Fruit fly (Drosophila melanogaster) whole organism, embryonic: ENCODE measurements around the gene CG32811.
A peak's percentile ranks its signal among the peaks of the same experiment; 100 is the strongest.

Source experiments
- Abd-B ChIP-seq: fragments of 200-800 bp; sonication (Bioruptor generic); optimal IDR thresholded peaks from 2 replicates; lab custom pipeline; 2018; ENCODE audit warnings: missing biosample characterization, mild to moderate bottlenecking, missing genetic modification characterization, moderate library complexity
- CG10147 ChIP-seq: fragments of 200-800 bp; sonication (Bioruptor generic); optimal IDR thresholded peaks from 2 replicates; lab custom pipeline; 2019; ENCODE audit warnings: missing biosample characterization, mild to moderate bottlenecking, missing genetic modification characterization, moderate library complexity
- CG10274 ChIP-seq: fragments of 200-800 bp; sonication (Bioruptor generic); optimal IDR thresholded peaks from 3 replicates; lab custom pipeline; 2017; ENCODE audit warnings: missing biosample characterization, mild to moderate bottlenecking, missing genetic modification characterization
- CG10979 ChIP-seq: fragments of 200-800 bp; sonication (Bioruptor generic); optimal IDR thresholded peaks from 2 replicates; lab custom pipeline; 2018; ENCODE audit warnings: missing biosample characterization, mild to moderate bottlenecking, missing genetic modification characterization, moderate library complexity
- CG11456 ChIP-seq: fragments of 200-800 bp; sonication (Bioruptor generic); IDR thresholded peaks from 3 replicates; pipeline ENCODE4 v1.3.6; 2022; ENCODE audit warnings: missing biosample characterization, missing genetic modification characterization
- CG11696 ChIP-seq: fragments of 200-800 bp; sonication (Bioruptor generic); IDR thresholded peaks from 2 replicates; pipeline ENCODE4 v1.3.6; 2022; ENCODE audit warnings: missing biosample characterization, missing genetic modification characterization
- CG12071 ChIP-seq: fragments of 200-800 bp; sonication (Bioruptor generic); optimal IDR thresholded peaks from 3 replicates; lab custom pipeline; 2018; ENCODE audit warnings: missing biosample characterization, mild to moderate bottlenecking, missing genetic modification characterization
- CG13287 ChIP-seq: fragments of 200-800 bp; sonication (Bioruptor generic); IDR thresholded peaks from 2 replicates; pipeline ENCODE4 v1.3.6; 2022; ENCODE audit warnings: missing biosample characterization, missing genetic modification characterization; ENCODE audit not compliant: partially characterized antibody
- CG13894 ChIP-seq: fragments of 200-800 bp; sonication (Bioruptor generic); optimal IDR thresholded peaks from 3 replicates; lab custom pipeline; 2018; ENCODE audit warnings: missing biosample characterization, mild to moderate bottlenecking, missing genetic modification characterization, moderate library complexity
- CG14014 ChIP-seq: fragments of 200-800 bp; sonication (Bioruptor generic); IDR thresholded peaks from 2 replicates; pipeline ENCODE4 v1.3.6; 2022; ENCODE audit warnings: missing biosample characterization, missing genetic modification characterization
- CG14441 ChIP-seq: fragments of 200-800 bp; sonication (Bioruptor generic); IDR thresholded peaks from 2 replicates; pipeline ENCODE4 v1.3.6; 2022; ENCODE audit warnings: missing biosample characterization, missing genetic modification characterization
- CG16813 ChIP-seq: fragments of 200-800 bp; sonication (Bioruptor generic); IDR thresholded peaks from 3 replicates; pipeline ENCODE4 v1.3.6; 2022; ENCODE audit warnings: missing biosample characterization, missing genetic modification characterization; ENCODE audit not compliant: partially characterized antibody
- CG18599 ChIP-seq: fragments of 200-800 bp; sonication (Bioruptor generic); optimal IDR thresholded peaks from 3 replicates; lab custom pipeline; 2017; ENCODE audit warnings: missing biosample characterization, missing genetic modification characterization, mild to moderate bottlenecking, moderate library complexity, missing genetic modification reagents
- CG30403 ChIP-seq: fragments of 200-800 bp; sonication (Bioruptor generic); optimal IDR thresholded peaks from 3 replicates; lab custom pipeline; 2016; ENCODE audit warnings: missing biosample characterization, missing genetic modification characterization
- CG3281 ChIP-seq: fragments of 200-800 bp; sonication (Bioruptor generic); optimal IDR thresholded peaks from 3 replicates; lab custom pipeline; 2017; ENCODE audit warnings: missing biosample characterization, mild to moderate bottlenecking, missing genetic modification characterization
- CG5180 ChIP-seq: fragments of 200-800 bp; sonication (Bioruptor generic); optimal IDR thresholded peaks from 3 replicates; lab custom pipeline; 2017; ENCODE audit warnings: missing biosample characterization, missing genetic modification characterization, mild to moderate bottlenecking, moderate library complexity, missing genetic modification reagents
- CG7271 ChIP-seq: fragments of 200-800 bp; sonication (Bioruptor generic); optimal IDR thresholded peaks from 2 replicates; lab custom pipeline; 2018; ENCODE audit warnings: missing biosample characterization, mild to moderate bottlenecking, missing genetic modification characterization, moderate library complexity
- CG8478 ChIP-seq: fragments of >200 bp; optimal IDR thresholded peaks from 2 replicates; lab custom pipeline; 2018
- CG8924 ChIP-seq: fragments of 200-800 bp; optimal IDR thresholded peaks from 3 replicates; lab custom pipeline; 2019; ENCODE audit warnings: missing biosample characterization, mild to moderate bottlenecking, missing genetic modification characterization, moderate library complexity
- CG8944 ChIP-seq: fragments of 200-800 bp; sonication (Bioruptor generic); optimal IDR thresholded peaks from 3 replicates; lab custom pipeline; 2016; ENCODE audit warnings: missing biosample characterization, missing genetic modification characterization
- Chrac-16 ChIP-seq: fragments of 200-800 bp; sonication (Bioruptor generic); optimal IDR thresholded peaks from 3 replicates; lab custom pipeline; 2016; ENCODE audit warnings: missing biosample characterization, missing genetic modification characterization
- D19B ChIP-seq: fragments of 200-800 bp; sonication (Bioruptor generic); optimal IDR thresholded peaks from 2 replicates; lab custom pipeline; 2017; ENCODE audit warnings: missing biosample characterization, mild to moderate bottlenecking, missing genetic modification characterization
- Dad ChIP-seq: fragments of 200-800 bp; sonication (Bioruptor generic); optimal IDR thresholded peaks from 3 replicates; lab custom pipeline; 2016; ENCODE audit warnings: missing biosample characterization, missing genetic modification characterization
- Fer1 ChIP-seq: fragments of 200-800 bp; sonication (Bioruptor generic); optimal IDR thresholded peaks from 2 replicates; lab custom pipeline; 2017; ENCODE audit warnings: missing biosample characterization, mild to moderate bottlenecking, missing genetic modification characterization
- HLHmδ ChIP-seq: fragments of 200-800 bp; sonication (Bioruptor generic); optimal IDR thresholded peaks from 2 replicates; lab custom pipeline; 2018; ENCODE audit warnings: missing biosample characterization, mild to moderate bottlenecking, missing genetic modification characterization, moderate library complexity
- HmgD ChIP-seq: fragments of 200-800 bp; sonication (Bioruptor generic); optimal IDR thresholded peaks from 3 replicates; lab custom pipeline; 2016; ENCODE audit warnings: missing biosample characterization, missing genetic modification characterization
- Hmx ChIP-seq: fragments of 200-800 bp; sonication (Bioruptor generic); optimal IDR thresholded peaks from 2 replicates; lab custom pipeline; 2016; ENCODE audit warnings: missing biosample characterization, missing genetic modification characterization
- Hr39 ChIP-seq: fragments of >200 bp; optimal IDR thresholded peaks from 2 replicates; lab custom pipeline; 2017
- Lhr ChIP-seq: fragments of 200-800 bp; sonication (Bioruptor generic); optimal IDR thresholded peaks from 3 replicates; lab custom pipeline; 2017; ENCODE audit warnings: mild to moderate bottlenecking, missing biosample characterization, missing genetic modification reagents, missing genetic modification characterization
- Poxn ChIP-seq: fragments of 200-800 bp; sonication (Bioruptor generic); IDR thresholded peaks from 2 replicates; pipeline ENCODE4 v1.3.6; 2022; ENCODE audit warnings: missing biosample characterization, missing genetic modification characterization
- Ravus ChIP-seq: fragments of 200-800 bp; sonication (Bioruptor generic); IDR thresholded peaks from 2 replicates; pipeline ENCODE4 v1.3.6; 2022; ENCODE audit warnings: missing biosample characterization, missing genetic modification characterization
- Ssrp ChIP-seq: fragments of 200-800 bp; sonication (Bioruptor generic); optimal IDR thresholded peaks from 2 replicates; lab custom pipeline; 2018; ENCODE audit warnings: missing biosample characterization, mild to moderate bottlenecking, missing genetic modification characterization, moderate library complexity
- TFAM ChIP-seq: fragments of 200-800 bp; sonication (Bioruptor generic); optimal IDR thresholded peaks from 2 replicates; lab custom pipeline; 2017; ENCODE audit warnings: missing biosample characterization, missing genetic modification characterization, inconsistent platforms
- Taf1 ChIP-seq: fragments of 200-800 bp; sonication (Bioruptor generic); IDR thresholded peaks from 2 replicates; pipeline ENCODE4 v1.3.6; 2022; ENCODE audit warnings: missing biosample characterization, missing genetic modification characterization
- bsh ChIP-seq, 2 experiments: fragments of 200-800 bp; sonication (Bioruptor generic); optimal IDR thresholded peaks; 2 replicates each; lab custom pipeline; 2017 to 2018; ENCODE audit warnings: mild to moderate bottlenecking in 2 of 2, missing biosample characterization in 2 of 2, missing genetic modification characterization in 2 of 2, moderate library complexity in 1 of 2
- caup ChIP-seq: fragments of 200-800 bp; sonication (Bioruptor generic); optimal IDR thresholded peaks from 3 replicates; lab custom pipeline; 2017; ENCODE audit warnings: missing biosample characterization, mild to moderate bottlenecking, missing genetic modification characterization, moderate library complexity; ENCODE audit not compliant: severe bottlenecking
- danr ChIP-seq: fragments of 200-800 bp; sonication (Bioruptor generic); IDR thresholded peaks from 2 replicates; pipeline ENCODE4 v1.3.6; 2022; ENCODE audit warnings: missing biosample characterization, missing genetic modification characterization
- dm ChIP-seq: fragments of 200-800 bp; sonication (Bioruptor generic); optimal IDR thresholded peaks from 3 replicates; lab custom pipeline; 2016; ENCODE audit warnings: missing biosample characterization, missing genetic modification characterization
- dysf ChIP-seq: fragments of 200-800 bp; sonication (Bioruptor generic); IDR thresholded peaks from 3 replicates; pipeline ENCODE4 v1.3.6; 2022; ENCODE audit warnings: missing biosample characterization, missing genetic modification characterization
- exex ChIP-seq: fragments of 200-800 bp; sonication (Bioruptor generic); optimal IDR thresholded peaks from 4 replicates; lab custom pipeline; 2018; ENCODE audit warnings: missing biosample characterization, mild to moderate bottlenecking, missing genetic modification characterization, moderate library complexity
- ftz-f1 ChIP-seq: fragments of 200-800 bp; sonication (Bioruptor generic); optimal IDR thresholded peaks from 2 replicates; lab custom pipeline; 2016; ENCODE audit warnings: missing biosample characterization, missing genetic modification characterization
- kah ChIP-seq: fragments of 200-800 bp; sonication (Bioruptor generic); optimal IDR thresholded peaks from 2 replicates; lab custom pipeline; 2018; ENCODE audit warnings: missing biosample characterization, mild to moderate bottlenecking, missing genetic modification characterization
- kni ChIP-seq: fragments of 200-800 bp; sonication (Bioruptor generic); optimal IDR thresholded peaks from 3 replicates; lab custom pipeline; 2017; ENCODE audit warnings: mild to moderate bottlenecking, missing biosample characterization, missing genetic modification reagents, missing genetic modification characterization
- lab ChIP-seq: fragments of 200-800 bp; sonication (Bioruptor generic); optimal IDR thresholded peaks from 3 replicates; lab custom pipeline; 2017; ENCODE audit warnings: missing biosample characterization, missing genetic modification characterization, mild to moderate bottlenecking, moderate library complexity, missing genetic modification reagents
- mam ChIP-seq: fragments of 200-800 bp; sonication (Bioruptor generic); optimal IDR thresholded peaks from 3 replicates; lab custom pipeline; 2016; ENCODE audit warnings: missing biosample characterization, missing genetic modification characterization
- rib ChIP-seq: fragments of 200-800 bp; sonication (Bioruptor generic); IDR thresholded peaks from 2 replicates; pipeline ENCODE4 v1.3.6; 2022; ENCODE audit warnings: missing biosample characterization, missing genetic modification characterization
- sna ChIP-seq: fragments of 200-800 bp; sonication (Bioruptor generic); IDR thresholded peaks from 2 replicates; pipeline ENCODE4 v1.3.6; 2022; ENCODE audit warnings: missing biosample characterization, missing genetic modification characterization; ENCODE audit not compliant: partially characterized antibody
- so ChIP-seq: fragments of 200-800 bp; sonication (Bioruptor generic); IDR thresholded peaks from 3 replicates; pipeline ENCODE4 v1.3.6; 2022; ENCODE audit warnings: missing biosample characterization, missing genetic modification characterization
- sr ChIP-seq: fragments of 200-800 bp; sonication (Bioruptor generic); IDR thresholded peaks from 3 replicates; pipeline ENCODE4 v1.3.6; 2022; ENCODE audit warnings: missing biosample characterization, missing genetic modification characterization

Gene CG32811

dm6 chrX:1262536-1263263 lies 35.5 kb downstream of the CG32811 start (continued):
- TF ChIP-seq so (no peak), danr (GFP tag; lab: Robert Waterston, UW) (no peak), HmgD (GFP tag; lab: Kevin White, UChicago) (no peak), CG8478 (lab: Kevin White, UChicago) (no peak), ftz-f1 (GFP tag; lab: Kevin White, UChicago) (peak; percentile 61), Hmx (no peak), CG13894 (tag; lab: Kevin White, UChicago) (peak; percentile 31), mam (GFP tag; lab: Kevin White, UChicago) (no peak), dm (GFP tag; lab: Kevin White, UChicago) (no peak), CG30403 (GFP tag; lab: Kevin White, UChicago) (no peak), CG14441 (GFP tag; lab: Robert Waterston, UW) (no peak), CG7271 (tag; lab: Kevin White, UChicago) (no peak), kni (peak; percentile 72), CG10147 (no peak), CG10274 (GFP tag; lab: Kevin White, UChicago) (no peak), HLHmδ (GFP tag; lab: Kevin White, UChicago) (no peak), sr (peak; percentile 26; the same call in 1 of the 3 replicates), lab (GFP tag; lab: Kevin White, UChicago) (peak; percentile 28), CG12071 (no peak), CG5180 (GFP tag; lab: Kevin White, UChicago) (peak; percentile 1), Poxn (GFP tag; lab: Robert Waterston, UW) (no peak), exex (tag; lab: Kevin White, UChicago) (peak; percentile 67), sna (GFP tag; lab: Robert Waterston, UW) (no peak), Taf1 (GFP tag; lab: Robert Waterston, UW) (no peak), TFAM (GFP tag; lab: Kevin White, UChicago) (no peak), Dad (GFP tag; lab: Kevin White, UChicago) (no peak), CG8944 (GFP tag; lab: Kevin White, UChicago) (no peak), Chrac-16 (GFP tag; lab: Kevin White, UChicago) (no peak), Ravus (GFP tag; lab: Robert Waterston, UW) (no peak), rib (GFP tag; lab: Robert Waterston, UW) (no peak), kah (GFP tag; lab: Kevin White, UChicago) (no peak), dysf (GFP tag; lab: Robert Waterston, UW) (no peak)
- TF ChIP-seq, all 482 proteins: peak for 13

- TF ChIP-seq Ssrp (tag; lab: Kevin White, UChicago) (no peak), CG30403 (GFP tag; lab: Kevin White, UChicago) (peak; percentile 13), lab (GFP tag; lab: Kevin White, UChicago) (peak; percentile 52), CG16813 (GFP tag; lab: Robert Waterston, UW) (no peak), Abd-B (no peak), D19B (peak; percentile 90), Taf1 (GFP tag; lab: Robert Waterston, UW) (no peak), CG10979 (tag; lab: Kevin White, UChicago) (no peak), CG18599 (GFP tag; lab: Kevin White, UChicago) (peak; percentile 31), CG13287 (no peak), Hr39 (no peak), CG11696 (GFP tag; lab: Robert Waterston, UW) (no peak), Lhr (GFP tag; lab: Kevin White, UChicago) (no peak), CG3281 (GFP tag; lab: Kevin White, UChicago) (peak; percentile 15), danr (GFP tag; lab: Robert Waterston, UW) (no peak), bsh (GFP tag; optimal IDR thresholded peaks at IDR 0.05; lab: Kevin White, UChicago) (no peak), CG8924 (tag; lab: Kevin White, UChicago) (no peak), CG11456 (GFP tag; lab: Robert Waterston, UW) (peak; percentile 52; the same call in 1 of the 3 replicates), caup (GFP tag; lab: Kevin White, UChicago) (no peak), Fer1 (GFP tag; lab: Kevin White, UChicago) (peak; percentile 38), CG14014 (GFP tag; lab: Robert Waterston, UW) (0 out of 2 replicates have a peak, but pooled peaks have one; percentile 46)
Measured at dm6 chrX:1260327-1260726, 37.9 kb downstream of the CG32811 start.
